Comparison of ENCODE assay signal across 4 worm cellular contexts in genomic region chrIII:1921136-1921680, ce11.
TF ChIP-seq lines count a peak whose summit lies in the region.

No protein-coding gene starts in this region.

TF ChIP-seq in whole organism, L2 larva, 48 proteins besides CTCF, POLR2A, EP300 and RAD21 (continued from another document):
- TF ChIP-seq gmeb-1 (tag; optimal IDR thresholded peaks at IDR 0.05; lab: Kevin White, UChicago) (peak; percentile 80), elt-1 (tag; optimal IDR thresholded peaks at IDR 0.05; lab: Kevin White, UChicago) (peak; percentile 13), skn-1 (tag; optimal IDR thresholded peaks at IDR 0.05; lab: Kevin White, UChicago) (no peak), peb-1 (tag; optimal IDR thresholded peaks at IDR 0.05; lab: Kevin White, UChicago) (no peak), Y55F3AM.14 (GFP tag; optimal IDR thresholded peaks at IDR 0.05; lab: Kevin White, UChicago) (peak; percentile 99), ztf-4 (tag; optimal IDR thresholded peaks at IDR 0.05; lab: Kevin White, UChicago) (peak; percentile 77), nhr-23 (tag; optimal IDR thresholded peaks at IDR 0.05; lab: Kevin White, UChicago) (no peak), mab-5 (tag; optimal IDR thresholded peaks at IDR 0.05; lab: Kevin White, UChicago) (peak; percentile 95), nhr-12 (tag; optimal IDR thresholded peaks at IDR 0.05; lab: Kevin White, UChicago) (no peak), mbf-1 (tag; optimal IDR thresholded peaks at IDR 0.05; lab: Kevin White, UChicago) (peak; percentile 1), lin-39 (tag; optimal IDR thresholded peaks at IDR 0.05; lab: Kevin White, UChicago) (no peak), sma-9 (GFP tag; optimal IDR thresholded peaks at IDR 0.05; lab: Kevin White, UChicago) (peak; percentile 100), sma-9 (tag; optimal IDR thresholded peaks at IDR 0.05; lab: Kevin White, UChicago) (peak; percentile 98), nhr-21 (tag; optimal IDR thresholded peaks at IDR 0.05; lab: Kevin White, UChicago) (peak; percentile 98), crh-2 (tag; optimal IDR thresholded peaks at IDR 0.05; lab: Kevin White, UChicago) (peak; percentile 93), ama-1 (optimal IDR thresholded peaks at IDR 0.05; lab: Kevin White, UChicago) (peak; percentile 62), lin-13 (GFP tag; optimal IDR thresholded peaks at IDR 0.05; lab: Kevin White, UChicago) (peak; percentile 83), ceh-82 (tag; optimal IDR thresholded peaks at IDR 0.05; lab: Kevin White, UChicago) (peak; percentile 57), nhr-11 (tag; optimal IDR thresholded peaks at IDR 0.05; lab: Kevin White, UChicago) (no peak), aly-2 (tag; optimal IDR thresholded peaks at IDR 0.05; lab: Kevin White, UChicago) (no peak), C34F6.9 (tag; optimal IDR thresholded peaks at IDR 0.05; lab: Kevin White, UChicago) (peak; percentile 85), nhr-10 (tag; optimal IDR thresholded peaks at IDR 0.05; lab: Kevin White, UChicago) (peak; percentile 73), nhr-6 (tag; optimal IDR thresholded peaks at IDR 0.05; lab: Kevin White, UChicago) (peak; percentile 86), ceh-16 (tag; optimal IDR thresholded peaks at IDR 0.05; lab: Kevin White, UChicago) (peak; percentile 85), ztf-11 (tag; optimal IDR thresholded peaks at IDR 0.05; lab: Kevin White, UChicago) (peak; percentile 36), sem-4 (tag; optimal IDR thresholded peaks at IDR 0.05; lab: Kevin White, UChicago) (peak; percentile 94)

TF ChIP-seq in whole organism, L4 larva, 104 proteins besides CTCF, POLR2A, EP300 and RAD21 (continued from another document and continues in another):
- TF ChIP-seq lin-29 (GFP tag; IDR thresholded peaks at IDR 0.05; lab: Robert Waterston, UW) (peak; percentile 81), nhr-76 (tag; optimal IDR thresholded peaks at IDR 0.05; lab: Kevin White, UChicago) (peak; percentile 66), ceh-32 (tag; optimal IDR thresholded peaks at IDR 0.05; lab: Kevin White, UChicago; ENCODE audit: poor library complexity) (peak; percentile 79), tra-1 (GFP tag; IDR thresholded peaks at IDR 0.05; lab: Robert Waterston, UW) (peak; percentile 95), nhr-10 (tag; optimal IDR thresholded peaks at IDR 0.05; lab: Kevin White, UChicago) (peak; percentile 79), F44E2.7 (GFP tag; IDR thresholded peaks at IDR 0.05; lab: Robert Waterston, UW) (no peak), lin-38 (GFP tag; IDR thresholded peaks at IDR 0.05; lab: Robert Waterston, UW) (peak; percentile 69), nhr-77 (tag; optimal IDR thresholded peaks at IDR 0.05; lab: Kevin White, UChicago) (peak; percentile 81), spr-1 (tag; optimal IDR thresholded peaks at IDR 0.05; lab: Kevin White, UChicago) (peak; percentile 74), fkh-10 (GFP tag; optimal IDR thresholded peaks at IDR 0.05; lab: Kevin White, UChicago) (peak; percentile 96), ceh-20 (GFP tag; IDR thresholded peaks at IDR 0.05; lab: Robert Waterston, UW) (peak; percentile 93), pqm-1 (tag; optimal IDR thresholded peaks at IDR 0.05; lab: Kevin White, UChicago) (peak; percentile 47), nhr-25 (tag; optimal IDR thresholded peaks at IDR 0.05; lab: Kevin White, UChicago; ENCODE audit: borderline replicate concordance, insufficient read depth) (peak; percentile 90), F49E8.2 (tag; optimal IDR thresholded peaks at IDR 0.05; lab: Kevin White, UChicago; ENCODE audit: borderline replicate concordance) (no peak), ztf-7 (tag; optimal IDR thresholded peaks at IDR 0.05; lab: Kevin White, UChicago) (peak; percentile 20), nhr-11 (tag; optimal IDR thresholded peaks at IDR 0.05; lab: Kevin White, UChicago) (peak; percentile 90), lir-3 (tag; optimal IDR thresholded peaks at IDR 0.05; lab: Kevin White, UChicago) (no peak), lsy-2 (tag; optimal IDR thresholded peaks at IDR 0.05; lab: Kevin White, UChicago) (peak; percentile 85 to 86), dmd-8 (GFP tag; IDR thresholded peaks at IDR 0.05; lab: Robert Waterston, UW) (no peak), duxl-1 (tag; optimal IDR thresholded peaks at IDR 0.05; lab: Kevin White, UChicago; ENCODE audit: poor library complexity) (peak; percentile 23), spr-3 (GFP tag; optimal IDR thresholded peaks at IDR 0.05; lab: Kevin White, UChicago) (peak; percentile 63), fos-1 (tag; optimal IDR thresholded peaks at IDR 0.05; lab: Kevin White, UChicago) (peak; percentile 81), php-3 (GFP tag; IDR thresholded peaks at IDR 0.05; lab: Robert Waterston, UW) (peak; percentile 67), nhr-48 (tag; optimal IDR thresholded peaks at IDR 0.05; lab: Kevin White, UChicago) (peak; percentile 99), lin-13 (GFP tag; optimal IDR thresholded peaks at IDR 0.05; lab: Kevin White, UChicago) (peak; percentile 93), F10B5.3 (tag; optimal IDR thresholded peaks at IDR 0.05; lab: Kevin White, UChicago) (peak; percentile 71), gei-8 (GFP tag; optimal IDR thresholded peaks at IDR 0.05; lab: Kevin White, UChicago) (peak; percentile 100), ZK337.2 (GFP tag; IDR thresholded peaks at IDR 0.05; lab: Robert Waterston, UW) (peak; percentile 56; the same call in 1 of the 2 replicates), dve-1 (tag; optimal IDR thresholded peaks at IDR 0.05; lab: Kevin White, UChicago; ENCODE audit: insufficient read depth) (peak; percentile 94), dmd-9 (GFP tag; IDR thresholded peaks at IDR 0.05; lab: Robert Waterston, UW) (no peak), mxl-3 (GFP tag; optimal IDR thresholded peaks at IDR 0.05; lab: Kevin White, UChicago) (peak; percentile 89), zfp-2 (tag; optimal IDR thresholded peaks at IDR 0.05; lab: Kevin White, UChicago) (peak; percentile 71), ctbp-1 (GFP tag; IDR thresholded peaks at IDR 0.05; lab: Robert Waterston, UW) (peak; percentile 88), madf-9 (GFP tag; conservative IDR thresholded peaks at IDR 0.05; lab: Robert Waterston, UW) (peak; percentile 62), snpc-4 (tag; optimal IDR thresholded peaks at IDR 0.05; lab: Kevin White, UChicago) (peak; percentile 46)

TF ChIP-seq in whole organism, late embryonic, 69 proteins besides CTCF, POLR2A, EP300 and RAD21 (continued from another document):
- TF ChIP-seq pqm-1 (tag; optimal IDR thresholded peaks at IDR 0.05; lab: Kevin White, UChicago) = peak; percentile 91
- TF ChIP-seq pax-1 (tag; optimal IDR thresholded peaks at IDR 0.05; lab: Kevin White, UChicago) = peak; percentile 33
- peak; percentile 97 for TF ChIP-seq ref-2 (tag; optimal IDR thresholded peaks at IDR 0.05; lab: Kevin White, UChicago)
- TF ChIP-seq pag-3 (tag; optimal IDR thresholded peaks at IDR 0.05; lab: Kevin White, UChicago; ENCODE audit: borderline replicate concordance) = no peak
- TF ChIP-seq fax-1 (tag; optimal IDR thresholded peaks at IDR 0.05; lab: Kevin White, UChicago) = peak; percentile 70
- TF ChIP-seq dmd-4 (tag; optimal IDR thresholded peaks at IDR 0.05; lab: Kevin White, UChicago; ENCODE audit: borderline replicate concordance) = peak; percentile 12
- peak; percentile 94 for TF ChIP-seq pros-1 (tag; optimal IDR thresholded peaks at IDR 0.05; lab: Kevin White, UChicago)
- no peak for TF ChIP-seq elt-4 (tag; optimal IDR thresholded peaks at IDR 0.05; lab: Kevin White, UChicago)
- TF ChIP-seq C08G9.2 (tag; optimal IDR thresholded peaks at IDR 0.05; lab: Kevin White, UChicago) = peak; percentile 29
- TF ChIP-seq eyg-1 (tag; optimal IDR thresholded peaks at IDR 0.05; lab: Kevin White, UChicago) = peak; percentile 74
- TF ChIP-seq ceh-6 (GFP tag; optimal IDR thresholded peaks at IDR 0.05; lab: Kevin White, UChicago) = peak; percentile 13
- TF ChIP-seq unc-55 (GFP tag; optimal IDR thresholded peaks at IDR 0.05; lab: Kevin White, UChicago) = peak; percentile 88
- no peak for TF ChIP-seq nhr-11 (tag; optimal IDR thresholded peaks at IDR 0.05; lab: Kevin White, UChicago)
- 0 out of 2 replicates have a peak, but pooled peaks have one; percentile 5 for TF ChIP-seq unc-3 (GFP tag; conservative IDR thresholded peaks at IDR 0.05; lab: Robert Waterston, UW)
- peak; percentile 85 for TF ChIP-seq unc-3 (tag; optimal IDR thresholded peaks at IDR 0.05; lab: Kevin White, UChicago)
- peak; percentile 98 for TF ChIP-seq ceh-31 (tag; optimal IDR thresholded peaks at IDR 0.05; lab: Kevin White, UChicago)
- TF ChIP-seq Y22D7AL.16 (tag; optimal IDR thresholded peaks at IDR 0.05; lab: Kevin White, UChicago) = no peak
- TF ChIP-seq nfya-1 (tag; optimal IDR thresholded peaks at IDR 0.05; lab: Kevin White, UChicago) = peak; percentile 90
- peak; percentile 48 for TF ChIP-seq elt-2 (tag; optimal IDR thresholded peaks at IDR 0.05; lab: Kevin White, UChicago)
- no peak for TF ChIP-seq K02D7.2 (tag; optimal IDR thresholded peaks at IDR 0.05; lab: Kevin White, UChicago)
- TF ChIP-seq unc-42 (tag; optimal IDR thresholded peaks at IDR 0.05; lab: Kevin White, UChicago) = peak; percentile 100
- TF ChIP-seq tbx-2 (tag; optimal IDR thresholded peaks at IDR 0.05; lab: Kevin White, UChicago) = peak; percentile 98
- TF ChIP-seq ceh-45 (GFP tag; IDR thresholded peaks at IDR 0.05; lab: Robert Waterston, UW) = no peak
- peak; percentile 93 for TF ChIP-seq F13H6.1 (tag; optimal IDR thresholded peaks at IDR 0.05; lab: Kevin White, UChicago)
- peak; percentile 65 for TF ChIP-seq syd-9 (tag; optimal IDR thresholded peaks at IDR 0.05; lab: Kevin White, UChicago)
- TF ChIP-seq ceh-34 (tag; optimal IDR thresholded peaks at IDR 0.05; lab: Kevin White, UChicago) = peak; percentile 93
- peak; percentile 55 for TF ChIP-seq dve-1 (tag; optimal IDR thresholded peaks at IDR 0.05; lab: Kevin White, UChicago)
- TF ChIP-seq sox-4 (tag; optimal IDR thresholded peaks at IDR 0.05; lab: Kevin White, UChicago) = no peak

TF ChIP-seq in whole organism, mixed stage, embryonic, 35 proteins besides CTCF, POLR2A, EP300 and RAD21 (continued from another document):
- TF ChIP-seq ceh-43 (GFP tag; optimal IDR thresholded peaks at IDR 0.05; lab: Kevin White, UChicago) = peak; percentile 61
- peak; percentile 22 for TF ChIP-seq ceh-39 (tag; optimal IDR thresholded peaks at IDR 0.05; lab: Kevin White, UChicago)
- no peak for TF ChIP-seq nhr-12 (tag; optimal IDR thresholded peaks at IDR 0.05; lab: Kevin White, UChicago)
- peak; percentile 50 for TF ChIP-seq cnd-1 (tag; optimal IDR thresholded peaks at IDR 0.05; lab: Kevin White, UChicago)
- no peak for TF ChIP-seq elt-1 (tag; optimal IDR thresholded peaks at IDR 0.05; lab: Kevin White, UChicago; ENCODE audit: borderline replicate concordance, insufficient read depth)
- TF ChIP-seq lin-13 (tag; optimal IDR thresholded peaks at IDR 0.05; lab: Kevin White, UChicago) = peak; percentile 5
TF ChIP-seq in whole organism, mixed stage, embryonic: peak in this region for 24.
